Fruit fly (Drosophila melanogaster) whole organism, prepupa: ENCODE results near the gene CG6295.

Experiments used
- Blimp-1 ChIP-seq: fragments of 200-800 bp; sonication (Bioruptor generic); optimal IDR thresholded peaks from 3 replicates; lab custom pipeline; 2017; ENCODE audit warnings: missing biosample characterization, missing genetic modification characterization, mild to moderate bottlenecking, moderate library complexity, missing genetic modification reagents
- CG1621 ChIP-seq: fragments of 200-800 bp; sonication (Bioruptor generic); optimal IDR thresholded peaks from 3 replicates; lab custom pipeline; 2018; ENCODE audit warnings: missing biosample characterization, mild to moderate bottlenecking, missing genetic modification characterization
- CG7368 ChIP-seq: fragments of 200-800 bp; sonication (Bioruptor generic); optimal IDR thresholded peaks from 3 replicates; lab custom pipeline; 2016; ENCODE audit warnings: missing biosample characterization, missing genetic modification characterization
- CG8632 ChIP-seq: fragments of 200-800 bp; sonication (Bioruptor generic); optimal IDR thresholded peaks from 3 replicates; lab custom pipeline; 2016; ENCODE audit warnings: missing biosample characterization, missing genetic modification characterization
- CG9139 ChIP-seq: fragments of 200-800 bp; sonication (Bioruptor generic); optimal IDR thresholded peaks from 3 replicates; lab custom pipeline; 2017; ENCODE audit warnings: missing biosample characterization, mild to moderate bottlenecking, missing genetic modification characterization
- Hr39 ChIP-seq: fragments of 200-800 bp; sonication (Bioruptor generic); optimal IDR thresholded peaks from 2 replicates; lab custom pipeline; 2016; ENCODE audit warnings: missing biosample characterization, missing genetic modification characterization
- Lpt ChIP-seq: fragments of 200-800 bp; sonication (Bioruptor generic); optimal IDR thresholded peaks from 3 replicates; lab custom pipeline; 2016; ENCODE audit warnings: missing biosample characterization, missing genetic modification characterization
- Sox102F ChIP-seq: fragments of 200-800 bp; sonication (Bioruptor generic); optimal IDR thresholded peaks from 2 replicates; lab custom pipeline; 2016; ENCODE audit warnings: missing biosample characterization, mild to moderate bottlenecking, missing genetic modification characterization
- Sox14 ChIP-seq: fragments of 200-800 bp; sonication (Bioruptor generic); optimal IDR thresholded peaks from 3 replicates; lab custom pipeline; 2016; ENCODE audit warnings: missing biosample characterization, missing genetic modification characterization
- acj6 ChIP-seq: fragments of 200-800 bp; sonication (Bioruptor generic); optimal IDR thresholded peaks from 3 replicates; lab custom pipeline; 2016; ENCODE audit warnings: missing biosample characterization, missing genetic modification characterization
- spab ChIP-seq: fragments of 200-800 bp; sonication (Bioruptor generic); optimal IDR thresholded peaks from 2 replicates; lab custom pipeline; 2017; ENCODE audit warnings: missing biosample characterization, mild to moderate bottlenecking, missing genetic modification characterization, missing genetic modification reagents
- vri ChIP-seq: fragments of 200-800 bp; sonication (Bioruptor generic); optimal IDR thresholded peaks from 3 replicates; lab custom pipeline; 2016; ENCODE audit warnings: missing biosample characterization, mild to moderate bottlenecking, missing genetic modification characterization

- TF ChIP-seq CG1621 (tag; lab: Kevin White, UChicago) (no peak), Hr39 (GFP tag; lab: Kevin White, UChicago) (no peak), CG7368 (no peak), CG9139 (GFP tag; lab: Kevin White, UChicago) (no peak), Lpt (no peak), acj6 (GFP tag; lab: Kevin White, UChicago) (no peak), Sox102F (GFP tag; lab: Kevin White, UChicago) (no peak), Blimp-1 (GFP tag; lab: Kevin White, UChicago) (no peak), CG8632 (GFP tag; lab: Kevin White, UChicago) (no peak), Sox14 (no peak), vri (no peak), spab (no peak)
These were observed 7.4 kb downstream of the CG6295 start, which contains the start of gene CG31077 for dm6 chr3R:26999452-26999851.
